Worm (Caenorhabditis elegans) whole organism, early embryonic: ENCODE data around the gene K08D8.10.

ENCODE experiments used
- B0310.2 ChIP-seq: sonication (generic microtip); optimal IDR thresholded peaks from 2 replicates; lab custom pipeline; 2016; ENCODE audit warnings: mild to moderate bottlenecking, missing genetic modification characterization, missing compliant biosample characterization
- F13C5.2 ChIP-seq: sonication (generic microtip); optimal IDR thresholded peaks from 2 replicates; lab custom pipeline; 2017; ENCODE audit warnings: mild to moderate bottlenecking, missing genetic modification characterization, inconsistent platforms, missing compliant biosample characterization
- ama-1 ChIP-seq: fragments of 150-350 bp; optimal IDR thresholded peaks from 2 replicates; lab custom pipeline; 2014
- ceh-36 ChIP-seq: sonication (generic microtip); optimal IDR thresholded peaks from 2 replicates; lab custom pipeline; 2016; ENCODE audit warnings: missing genetic modification characterization, inconsistent platforms, missing compliant biosample characterization
- flt-1 ChIP-seq: fragments of 200-800 bp; sonication (Bioruptor generic); IDR thresholded peaks from 2 replicates; pipeline ENCODE4 v1.3.6; 2022; ENCODE audit warnings: missing genetic modification characterization, missing compliant biosample characterization
- hmg-4 ChIP-seq: fragments of 200-800 bp; sonication (Bioruptor generic); optimal IDR thresholded peaks from 2 replicates; lab custom pipeline; 2018; ENCODE audit warnings: mild to moderate bottlenecking, missing genetic modification characterization, missing compliant biosample characterization
- hnd-1 ChIP-seq: sonication (generic microtip); optimal IDR thresholded peaks from 2 replicates; lab custom pipeline; 2016; ENCODE audit warnings: missing genetic modification characterization, missing compliant biosample characterization
- tbx-11 ChIP-seq: fragments of 200-800 bp; sonication (Bioruptor generic); IDR thresholded peaks from 2 replicates; pipeline ENCODE4 v1.3.6; 2022; ENCODE audit warnings: missing genetic modification characterization, missing compliant biosample characterization
- tbx-37 ChIP-seq: fragments of 200-800 bp; sonication (Bioruptor generic); conservative IDR thresholded peaks from 2 replicates; pipeline ENCODE4 v1.3.6; 2022; ENCODE audit warnings: missing genetic modification reagents, missing genetic modification characterization, missing compliant biosample characterization
- tra-4 ChIP-seq: sonication (generic microtip); optimal IDR thresholded peaks from 2 replicates; lab custom pipeline; 2017; ENCODE audit warnings: missing genetic modification characterization, missing compliant biosample characterization

- TF ChIP-seq B0310.2 (tag; lab: Kevin White, UChicago), result no peak
- TF ChIP-seq ama-1 (lab: Kevin White, UChicago), result no peak
- TF ChIP-seq tra-4 (tag; lab: Kevin White, UChicago), result no peak
- TF ChIP-seq flt-1, result no peak
- TF ChIP-seq tbx-11 (GFP tag; lab: Robert Waterston, UW), result no peak
- no peak for TF ChIP-seq hnd-1 (tag; lab: Kevin White, UChicago)
- no peak for TF ChIP-seq tbx-37 (GFP tag; lab: Robert Waterston, UW)
- no peak for TF ChIP-seq F13C5.2
- no peak for TF ChIP-seq ceh-36 (tag; lab: Kevin White, UChicago)
- no peak for TF ChIP-seq hmg-4
These were observed at the start of gene K08D8.10 for ce11 chrIV:12900267-12900666.
